Worm (Caenorhabditis elegans): ENCODE results near the gene ZK1058.9.

Gene ZK1058.9

ce11 chrIII:3914049-3914448, 12.0 kb downstream of the ZK1058.9 start, which contains the start of gene pat-3:
pat-3 (minus strand) TSS chrIII:3914149.
- TF ChIP-seq F39B2.1 (GFP tag; IDR thresholded peaks at IDR 0.05) (no peak), egl-18 (GFP tag; IDR thresholded peaks at IDR 0.05) (no peak), nhr-179 (tag; optimal IDR thresholded peaks at IDR 0.05) (no peak), ztf-3 (GFP tag; optimal IDR thresholded peaks at IDR 0.05) (no peak), ZK185.1 (tag; optimal IDR thresholded peaks at IDR 0.05; ENCODE audit: poor library complexity, severe bottlenecking) (no peak), snpc-1.3 (tag; optimal IDR thresholded peaks at IDR 0.05; ENCODE audit: insufficient read depth) (no peak), T26A5.8 (tag; optimal IDR thresholded peaks at IDR 0.05) (no peak), F57C9.4 (tag; optimal IDR thresholded peaks at IDR 0.05) (no peak), madf-8 (GFP tag; conservative IDR thresholded peaks at IDR 0.05) (no peak), ztf-25 (GFP tag; IDR thresholded peaks at IDR 0.05) (no peak), bed-2 (GFP tag; IDR thresholded peaks at IDR 0.05) (no peak), F55B11.4 (tag; optimal IDR thresholded peaks at IDR 0.05; ENCODE audit: borderline replicate concordance, insufficient read depth) (no peak), rcor-1 (GFP tag; IDR thresholded peaks at IDR 0.05) (no peak), F57A8.1 (GFP tag; optimal IDR thresholded peaks at IDR 0.05) (no peak), hlh-26 (GFP tag; conservative IDR thresholded peaks at IDR 0.05) (no peak), dpl-1 (GFP tag; optimal IDR thresholded peaks at IDR 0.05) (no peak), aptf-2 (GFP tag; conservative IDR thresholded peaks at IDR 0.05) (no peak)

- TF ChIP-seq ceh-79 (tag; optimal IDR thresholded peaks at IDR 0.05) (no peak), bed-2 (GFP tag; IDR thresholded peaks at IDR 0.05) (no peak), F52B5.7 (tag; optimal IDR thresholded peaks at IDR 0.05) (no peak), Y53F4B.3 (GFP tag; IDR thresholded peaks at IDR 0.05) (no peak), lsy-27 (tag; optimal IDR thresholded peaks at IDR 0.05; ENCODE audit: borderline replicate concordance, insufficient read depth) (no peak), nhr-179 (tag; optimal IDR thresholded peaks at IDR 0.05) (no peak), unc-130 (GFP tag; optimal IDR thresholded peaks at IDR 0.05) (no peak), rpc-1 (optimal IDR thresholded peaks at IDR 0.05) (no peak), rpc-1 (tag; optimal IDR thresholded peaks at IDR 0.05) (no peak), ztf-22 (GFP tag; optimal IDR thresholded peaks at IDR 0.05) (no peak), pha-4 (tag; optimal IDR thresholded peaks at IDR 0.05) (no peak), mcd-1 (GFP tag; IDR thresholded peaks at IDR 0.05) (no peak), hsf-1 (GFP tag; IDR thresholded peaks at IDR 0.05) (no peak), ceh-27 (GFP tag; optimal IDR thresholded peaks at IDR 0.05) (no peak), ets-4 (GFP tag; optimal IDR thresholded peaks at IDR 0.05) (no peak), F33H1.4 (GFP tag; IDR thresholded peaks at IDR 0.05) (no peak), hmg-1.2 (GFP tag; IDR thresholded peaks at IDR 0.05) (peak; percentile 54; the same call in 1 of the 2 replicates), F55B11.4 (tag; optimal IDR thresholded peaks at IDR 0.05; ENCODE audit: borderline replicate concordance, insufficient read depth) (no peak), ztf-28 (GFP tag; IDR thresholded peaks at IDR 0.05) (no peak), sptf-2 (GFP tag; optimal IDR thresholded peaks at IDR 0.05) (no peak), cebp-1 (GFP tag; IDR thresholded peaks at IDR 0.05) (no peak), cebp-1 (tag; optimal IDR thresholded peaks at IDR 0.05) (peak; percentile 36), Y53G8AR.9 (GFP tag; conservative IDR thresholded peaks at IDR 0.05) (0 out of 2 replicates have a peak, but pooled peaks have one; percentile 58), chd-7 (tag; optimal IDR thresholded peaks at IDR 0.05) (no peak), snpc-1.1 (tag; optimal IDR thresholded peaks at IDR 0.05; ENCODE audit: insufficient read depth) (no peak), cebp-2 (GFP tag; IDR thresholded peaks at IDR 0.05) (no peak), lin-40 (tag; optimal IDR thresholded peaks at IDR 0.05) (peak; percentile 32), egrh-3 (GFP tag; IDR thresholded peaks at IDR 0.05) (no peak), F57C9.4 (tag; optimal IDR thresholded peaks at IDR 0.05) (no peak), zim-3 (tag; optimal IDR thresholded peaks at IDR 0.05) (no peak), K12H6.12 (tag; optimal IDR thresholded peaks at IDR 0.05) (peak; percentile 2), nhr-120 (GFP tag; IDR thresholded peaks at IDR 0.05) (no peak), somi-1 (GFP tag; optimal IDR thresholded peaks at IDR 0.05) (peak; percentile 7), die-1 (tag; optimal IDR thresholded peaks at IDR 0.05) (no peak), nfyb-1 (GFP tag; IDR thresholded peaks at IDR 0.05) (no peak)
These were observed 17.8 kb downstream of the ZK1058.9 start for ce11 chrIII:3908205-3908604.
